Fruit fly (Drosophila melanogaster) whole organism, prepupa: ENCODE results near the gene Vav.

Source experiments
- CG16779 ChIP-seq: fragments of 200-800 bp; sonication (Bioruptor generic); optimal IDR thresholded peaks from 3 replicates; lab custom pipeline; 2017; ENCODE audit warnings: missing biosample characterization, mild to moderate bottlenecking, missing genetic modification characterization
- CG9139 ChIP-seq: fragments of 200-800 bp; sonication (Bioruptor generic); optimal IDR thresholded peaks from 3 replicates; lab custom pipeline; 2017; ENCODE audit warnings: missing biosample characterization, mild to moderate bottlenecking, missing genetic modification characterization
- cyc ChIP-seq: fragments of 200-800 bp; sonication (Bioruptor generic); optimal IDR thresholded peaks from 3 replicates; lab custom pipeline; 2016; ENCODE audit warnings: missing biosample characterization, missing genetic modification characterization
- eg ChIP-seq: fragments of 200-800 bp; sonication (Bioruptor generic); IDR thresholded peaks from 3 replicates; pipeline ENCODE4 v1.3.6; 2022; ENCODE audit warnings: missing biosample characterization, missing genetic modification characterization
- fd59A ChIP-seq: fragments of 200-800 bp; sonication (Bioruptor generic); optimal IDR thresholded peaks from 2 replicates; lab custom pipeline; 2017; ENCODE audit warnings: missing biosample characterization, mild to moderate bottlenecking, missing genetic modification characterization, missing genetic modification reagents
- pdm3 ChIP-seq: fragments of 200-800 bp; sonication (Bioruptor generic); optimal IDR thresholded peaks from 3 replicates; lab custom pipeline; 2016; ENCODE audit warnings: missing biosample characterization, missing genetic modification characterization
- topi ChIP-seq: fragments of 200-800 bp; sonication (Bioruptor generic); optimal IDR thresholded peaks from 3 replicates; lab custom pipeline; 2016; ENCODE audit warnings: missing biosample characterization, missing genetic modification characterization
- vri ChIP-seq: fragments of 200-800 bp; sonication (Bioruptor generic); optimal IDR thresholded peaks from 3 replicates; lab custom pipeline; 2016; ENCODE audit warnings: missing biosample characterization, mild to moderate bottlenecking, missing genetic modification characterization

- no peak for TF ChIP-seq vri (GFP tag; lab: Kevin White, UChicago)
- TF ChIP-seq CG9139 (GFP tag; lab: Kevin White, UChicago) = no peak
- TF ChIP-seq eg (GFP tag; lab: Robert Waterston, UW) = no peak
- TF ChIP-seq topi = no peak
- TF ChIP-seq fd59A = no peak
- TF ChIP-seq CG16779 = no peak
- TF ChIP-seq cyc (GFP tag; lab: Kevin White, UChicago) = no peak
- TF ChIP-seq pdm3 (GFP tag; lab: Kevin White, UChicago) = no peak
Measured at dm6 chrX:19265802-19266479, 4.3 kb downstream of the Vav start.
